Fruit fly (Drosophila melanogaster): ENCODE data around the gene Setd3.

The Setd3 gene

dm6 chrX:6968564-6968963, at the start of gene Setd3 (continued):
- TF ChIP-seq Fer1 (GFP tag; optimal IDR thresholded peaks at IDR 0.05) (no peak), HLHmδ (GFP tag; optimal IDR thresholded peaks at IDR 0.05) (no peak), tx (GFP tag; optimal IDR thresholded peaks at IDR 0.05) (no peak), Dek (tag; optimal IDR thresholded peaks at IDR 0.05) (peak; percentile 10), disco-r (GFP tag; optimal IDR thresholded peaks at IDR 0.05) (no peak), ap (GFP tag; IDR thresholded peaks at IDR 0.05) (no peak), CG30020 (tag; optimal IDR thresholded peaks at IDR 0.05) (no peak), CG13624 (GFP tag; optimal IDR thresholded peaks at IDR 0.05) (no peak), en (GFP tag; optimal IDR thresholded peaks at IDR 0.05) (no peak), Med (GFP tag) (peak; percentile 43), tin (GFP tag; optimal IDR thresholded peaks at IDR 0.05) (no peak), CG16813 (GFP tag; IDR thresholded peaks at IDR 0.05; ENCODE audit: partially characterized antibody) (no peak), CG30403 (GFP tag; optimal IDR thresholded peaks at IDR 0.05) (no peak), YL-1 (GFP tag; optimal IDR thresholded peaks at IDR 0.05) (peak; percentile 14), sisA (GFP tag; IDR thresholded peaks at IDR 0.05) (no peak), gsb-n (tag; optimal IDR thresholded peaks at IDR 0.05) (peak; percentile 85), E2f2 (GFP tag; IDR thresholded peaks at IDR 0.05) (peak; percentile 55), cg (GFP tag; optimal IDR thresholded peaks at IDR 0.05) (no peak), oc (tag; optimal IDR thresholded peaks at IDR 0.05) (no peak), unpg (GFP tag; optimal IDR thresholded peaks at IDR 0.05) (peak; percentile 19), Vsx1 (GFP tag; optimal IDR thresholded peaks at IDR 0.05) (no peak), Fer3 (tag; optimal IDR thresholded peaks at IDR 0.05) (peak; percentile 30), CG43689 (GFP tag; IDR thresholded peaks at IDR 0.05) (no peak), CG2712 (tag; optimal IDR thresholded peaks at IDR 0.05) (peak; percentile 4), NFAT (GFP tag; IDR thresholded peaks at IDR 0.05) (no peak), HLH3B (GFP tag; IDR thresholded peaks at IDR 0.05) (peak; percentile 17; the same call in 1 of the 2 replicates), CG2875 (GFP tag; optimal IDR thresholded peaks at IDR 0.05) (no peak), Mad (GFP tag; optimal IDR thresholded peaks at IDR 0.05) (no peak), stc (GFP tag; IDR thresholded peaks at IDR 0.05) (no peak), Myb (GFP tag; optimal IDR thresholded peaks at IDR 0.05) (no peak), CG1603 (tag; optimal IDR thresholded peaks at IDR 0.05) (peak; percentile 6), CG32767 (GFP tag; IDR thresholded peaks at IDR 0.05) (no peak), tgo (GFP tag; IDR thresholded peaks at IDR 0.05) (no peak), Atf3 (GFP tag; optimal IDR thresholded peaks at IDR 0.05) (no peak), vvl (GFP tag; IDR thresholded peaks at IDR 0.05) (no peak; the same call in 1 of the 2 replicates), ind (GFP tag; optimal IDR thresholded peaks at IDR 0.05) (no peak), stwl (tag; optimal IDR thresholded peaks at IDR 0.05) (peak; percentile 18), btn (GFP tag; optimal IDR thresholded peaks at IDR 0.05) (no peak), wek (GFP tag; optimal IDR thresholded peaks at IDR 0.05) (peak; percentile 88), sob (GFP tag; IDR thresholded peaks at IDR 0.05) (no peak), CG11456 (GFP tag; IDR thresholded peaks at IDR 0.05) (no peak), CG5953 (GFP tag; IDR thresholded peaks at IDR 0.05) (no peak), ranshi (GFP tag; IDR thresholded peaks at IDR 0.05) (no peak), trem (tag; optimal IDR thresholded peaks at IDR 0.05) (no peak), vnd (GFP tag; IDR thresholded peaks at IDR 0.05; ENCODE audit: partially characterized antibody) (no peak), CG13287 (GFP tag; IDR thresholded peaks at IDR 0.05; ENCODE audit: partially characterized antibody) (peak; percentile 20; the same call in 1 of the 2 replicates), Hsf (GFP tag; optimal IDR thresholded peaks at IDR 0.05) (no peak), seq (GFP tag; IDR thresholded peaks at IDR 0.05) (no peak), E2f1 (GFP tag; IDR thresholded peaks at IDR 0.05) (no peak), sr (GFP tag; IDR thresholded peaks at IDR 0.05) (no peak), usp (GFP tag; optimal IDR thresholded peaks at IDR 0.05) (no peak), row (GFP tag; IDR thresholded peaks at IDR 0.05) (peak; percentile 56; the same call in 2 of the 3 replicates), nmo (GFP tag; optimal IDR thresholded peaks at IDR 0.05) (no peak)
